Fruit fly (Drosophila melanogaster) ovary, adult (tissue): ENCODE data around the gene Him.

Source experiments
- CG17801 ChIP-seq: fragments of 200-800 bp; optimal IDR thresholded peaks from 2 replicates; lab custom pipeline; 2019; ENCODE audit warnings: missing biosample characterization, mild to moderate bottlenecking, missing genetic modification characterization, moderate library complexity; ENCODE audit not compliant: partially characterized antibody

The Him gene

DNA sequence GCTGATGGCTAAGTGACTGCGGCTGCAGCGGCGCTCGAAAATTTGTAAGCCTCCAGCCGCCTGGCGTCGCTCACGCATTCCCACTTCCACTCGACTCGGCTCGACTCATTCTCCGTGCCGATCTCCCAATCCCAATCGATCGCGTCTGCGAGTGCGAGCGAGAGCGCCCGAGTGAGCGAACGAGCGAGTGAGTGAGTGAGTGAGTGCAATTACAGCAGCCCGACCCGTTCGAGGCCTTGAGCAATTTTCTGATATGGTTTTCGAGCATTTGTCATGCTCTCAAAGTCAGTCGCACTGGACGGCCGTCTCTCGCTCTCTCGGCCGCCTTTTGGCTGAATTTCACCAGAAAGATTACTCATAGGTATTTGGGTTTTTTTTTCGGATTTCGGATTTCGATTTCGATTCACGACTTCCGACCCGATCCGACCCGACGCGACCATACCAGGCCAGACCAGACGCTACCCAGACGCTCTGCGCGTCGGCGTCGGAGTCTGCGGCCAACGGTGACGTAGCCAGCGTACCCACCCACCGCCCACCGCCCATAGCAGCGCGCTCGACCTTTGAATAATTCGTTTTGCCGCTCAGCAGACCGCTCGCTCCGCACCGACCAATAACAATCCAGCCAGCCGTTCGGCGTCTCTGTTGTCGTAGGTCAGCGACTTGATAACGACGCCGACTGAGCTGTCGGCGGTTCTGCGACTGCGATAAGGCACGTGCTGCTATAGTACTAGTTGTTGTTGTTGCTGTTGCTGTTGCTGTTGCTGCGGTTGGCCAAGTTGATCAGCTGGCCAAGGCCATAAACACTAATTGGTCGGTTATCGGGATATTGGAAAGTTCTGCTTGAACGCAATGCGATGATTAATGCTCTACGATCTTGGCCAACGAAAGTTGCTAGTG lies 34.4 kb downstream of the Him start:
- TF ChIP-seq CG17801 (GFP tag; lab: Kevin White, UChicago), result no peak

dm6 chrX:18245182-18245581 lies 36.0 kb downstream of the Him start:
- no peak for TF ChIP-seq CG17801 (GFP tag; lab: Kevin White, UChicago)

DNA sequence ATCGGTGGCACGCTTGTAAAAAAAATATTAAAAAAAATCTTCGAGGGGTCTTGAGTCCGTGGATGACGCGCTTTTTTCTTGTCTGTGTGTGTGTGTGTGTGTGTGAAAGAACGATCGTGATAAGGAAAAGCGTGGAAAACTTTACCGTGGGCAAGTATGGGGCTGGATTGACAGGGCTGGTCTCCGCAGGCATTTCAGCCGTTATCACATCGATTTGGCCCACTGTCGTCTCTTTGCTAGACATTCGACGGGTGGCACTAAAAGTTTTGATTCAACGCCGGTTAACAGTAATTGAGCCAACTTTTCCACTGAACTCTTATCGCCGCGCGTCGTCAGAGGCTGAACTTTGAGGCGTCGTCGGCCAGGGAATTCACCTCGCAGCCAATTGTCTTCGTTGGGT lies 37.6 kb downstream of the Him start:
- TF ChIP-seq CG17801 (GFP tag; lab: Kevin White, UChicago), result no peak

dm6 chrX:18248267-18248666 lies 39.0 kb downstream of the Him start:
- no peak for TF ChIP-seq CG17801 (GFP tag; lab: Kevin White, UChicago)

DNA sequence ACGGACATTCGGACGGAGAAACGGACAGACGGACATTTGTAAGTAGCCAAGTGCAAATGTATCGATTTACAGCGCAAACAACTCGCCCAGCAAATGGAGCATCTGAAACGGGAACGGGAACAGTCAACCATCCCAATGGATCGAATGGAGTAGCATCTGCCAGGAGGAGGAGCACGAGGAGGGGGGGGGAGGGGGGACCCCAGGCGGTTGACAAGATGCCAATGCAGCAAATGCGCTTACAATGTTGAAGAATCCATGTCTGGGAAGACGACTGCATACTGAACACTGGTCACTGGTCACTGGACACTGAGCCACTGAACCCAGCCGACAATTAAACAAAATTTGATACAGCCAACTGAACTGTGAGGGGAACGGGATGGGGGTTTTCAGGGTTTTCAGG lies 42.7 kb downstream of the Him start:
- TF ChIP-seq CG17801 (GFP tag; lab: Kevin White, UChicago), result no peak

DNA sequence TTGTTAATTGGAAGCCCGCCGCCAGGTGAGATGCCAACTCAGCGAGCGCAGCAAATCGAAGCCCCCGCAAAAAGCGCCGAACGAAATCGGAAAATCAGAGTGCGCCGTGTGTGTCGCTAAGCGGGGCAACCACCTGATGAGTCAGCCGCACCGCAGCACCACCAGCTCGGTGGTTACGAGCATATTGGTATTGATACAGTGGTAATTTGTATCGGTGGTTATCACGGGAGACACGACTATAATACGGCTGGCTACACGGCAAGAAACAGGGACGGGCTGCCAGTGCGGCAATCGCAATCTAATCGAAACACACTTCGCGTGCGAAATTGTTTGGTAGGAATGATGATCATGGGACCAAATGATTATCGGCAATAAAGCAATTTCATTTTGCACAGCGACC lies 44.5 kb downstream of the Him start:
- no peak for TF ChIP-seq CG17801 (GFP tag; lab: Kevin White, UChicago)

- no peak for TF ChIP-seq CG17801 (GFP tag; lab: Kevin White, UChicago)
These were observed 45.2 kb downstream of the Him start for dm6 chrX:18254465-18254864.

- TF ChIP-seq CG17801 (GFP tag; lab: Kevin White, UChicago), result no peak
These were observed 47.1 kb downstream of the Him start for dm6 chrX:18256244-18256885.

DNA sequence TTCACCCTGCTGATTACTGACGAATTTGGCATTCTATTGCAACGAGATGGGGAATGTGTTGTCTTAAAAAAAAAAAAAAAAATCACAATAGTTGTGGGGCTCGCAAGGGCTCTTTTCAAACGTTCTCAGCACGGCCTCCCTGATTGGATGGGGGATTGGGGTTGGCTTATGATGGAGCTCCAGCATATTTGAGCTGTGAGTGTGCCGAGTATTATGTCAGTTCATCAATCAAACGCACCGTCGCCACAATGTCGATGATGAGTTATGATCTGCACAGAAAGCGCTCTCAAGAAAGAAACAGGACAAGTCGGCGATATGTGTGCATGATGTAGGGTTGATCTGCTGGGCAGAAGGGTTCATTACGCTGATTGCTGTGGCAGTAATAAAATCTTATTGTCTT lies 50.2 kb downstream of the Him start, which contains the start of gene CG15059:
Gene CG15059 (minus strand): TSS at position 101 of the 400 bp plus-strand sequence.
- TF ChIP-seq CG17801 (GFP tag; lab: Kevin White, UChicago), result no peak

DNA sequence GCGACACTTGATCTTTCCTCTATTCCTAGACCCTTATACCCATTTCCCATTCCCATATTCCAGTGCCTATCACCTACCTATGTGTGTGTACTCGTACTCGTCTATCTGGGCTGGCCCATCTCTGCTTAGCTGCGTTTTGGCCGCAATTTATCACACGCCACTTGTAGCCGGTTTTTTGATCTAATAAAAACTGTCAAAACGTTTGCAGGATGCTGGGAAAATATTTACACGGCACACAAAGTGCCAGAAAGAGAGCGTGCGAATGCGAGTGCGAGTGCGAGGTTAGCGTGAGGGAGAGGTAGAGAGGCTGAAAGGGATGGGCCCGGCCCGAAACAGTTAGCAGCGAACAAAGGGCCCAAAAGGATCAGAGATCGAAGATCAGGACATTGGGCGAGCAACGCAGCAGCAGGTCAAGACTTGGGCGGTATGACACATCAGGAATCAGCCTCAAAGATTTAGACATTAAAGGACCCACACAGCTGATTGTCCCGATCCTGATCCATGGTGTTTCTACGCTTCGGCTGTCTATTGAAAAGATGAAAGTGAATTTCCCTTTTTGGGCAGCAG lies 50.8 kb downstream of the Him start:
- TF ChIP-seq CG17801 (GFP tag; lab: Kevin White, UChicago), result no peak
